Fruit fly (Drosophila melanogaster) whole organism, embryonic: Measurements from ENCODE around the gene CG9164.

Source experiments
- Blimp-1 ChIP-seq: fragments of 200-800 bp; sonication (Bioruptor generic); optimal IDR thresholded peaks from 3 replicates; lab custom pipeline; 2018; ENCODE audit warnings: missing biosample characterization, missing genetic modification characterization, mild to moderate bottlenecking, moderate library complexity, missing genetic modification reagents
- CG11504 ChIP-seq: fragments of 200-800 bp; sonication (Bioruptor generic); optimal IDR thresholded peaks from 3 replicates; lab custom pipeline; 2019; ENCODE audit warnings: missing biosample characterization, mild to moderate bottlenecking, missing genetic modification characterization, moderate library complexity
- CG12104 ChIP-seq: fragments of 200-800 bp; sonication (Bioruptor generic); optimal IDR thresholded peaks from 3 replicates; lab custom pipeline; 2016; ENCODE audit warnings: missing biosample characterization, missing genetic modification characterization
- CG12155 ChIP-seq: fragments of 200-800 bp; sonication (Bioruptor generic); optimal IDR thresholded peaks from 3 replicates; lab custom pipeline; 2016; ENCODE audit warnings: missing biosample characterization, missing genetic modification characterization
- CG14710 ChIP-seq: fragments of 200-800 bp; sonication (Bioruptor generic); optimal IDR thresholded peaks from 3 replicates; lab custom pipeline; 2019; ENCODE audit warnings: missing biosample characterization, mild to moderate bottlenecking, missing genetic modification characterization, moderate library complexity
- CG15479 ChIP-seq: fragments of 200-800 bp; sonication (Bioruptor generic); optimal IDR thresholded peaks from 3 replicates; lab custom pipeline; 2019; ENCODE audit warnings: missing biosample characterization, mild to moderate bottlenecking, missing genetic modification characterization, moderate library complexity
- CG15601 ChIP-seq: fragments of 200-800 bp; sonication (Bioruptor generic); optimal IDR thresholded peaks from 3 replicates; lab custom pipeline; 2019; ENCODE audit warnings: missing biosample characterization, mild to moderate bottlenecking, missing genetic modification characterization, moderate library complexity
- CG17328 ChIP-seq: fragments of 200-800 bp; sonication (Bioruptor generic); IDR thresholded peaks from 2 replicates; pipeline ENCODE4 v1.3.6; 2022; ENCODE audit warnings: missing biosample characterization, missing genetic modification characterization
- CG17829 ChIP-seq: fragments of 200-800 bp; optimal IDR thresholded peaks from 2 replicates; lab custom pipeline; 2019; ENCODE audit warnings: missing biosample characterization, mild to moderate bottlenecking, missing genetic modification characterization, moderate library complexity
- CG18476 ChIP-seq: fragments of 200-800 bp; sonication (Bioruptor generic); optimal IDR thresholded peaks from 2 replicates; lab custom pipeline; 2016; ENCODE audit warnings: missing biosample characterization, mild to moderate bottlenecking, missing genetic modification characterization
- CG2199 ChIP-seq: fragments of 200-800 bp; sonication (Bioruptor generic); IDR thresholded peaks from 3 replicates; pipeline ENCODE4 v1.3.6; 2022; ENCODE audit warnings: missing biosample characterization, missing genetic modification characterization
- CG3726 ChIP-seq: fragments of 200-800 bp; sonication (Bioruptor generic); IDR thresholded peaks from 3 replicates; pipeline ENCODE4, ENCODE4 v1.3.6; 2022; ENCODE audit warnings: missing biosample characterization, missing genetic modification characterization
- CG3838 ChIP-seq: fragments of 200-800 bp; sonication (Bioruptor generic); optimal IDR thresholded peaks from 3 replicates; lab custom pipeline; 2016; ENCODE audit warnings: missing biosample characterization, missing genetic modification characterization
- CG42726 ChIP-seq: fragments of 200-800 bp; sonication (Bioruptor generic); IDR thresholded peaks from 2 replicates; pipeline ENCODE4 v1.3.6; 2022; ENCODE audit warnings: missing biosample characterization, missing genetic modification characterization; ENCODE audit not compliant: partially characterized antibody
- CG4328 ChIP-seq: fragments of 200-800 bp; sonication (Bioruptor generic); optimal IDR thresholded peaks from 3 replicates; lab custom pipeline; 2017; ENCODE audit warnings: missing biosample characterization, missing genetic modification reagents, missing genetic modification characterization
- CG4730 ChIP-seq: fragments of 200-800 bp; sonication (Bioruptor generic); IDR thresholded peaks from 2 replicates; pipeline ENCODE4 v1.3.6; 2022; ENCODE audit warnings: missing biosample characterization, missing genetic modification characterization
- CG4820 ChIP-seq: fragments of 200-800 bp; sonication (Bioruptor generic); optimal IDR thresholded peaks from 3 replicates; lab custom pipeline; 2016; ENCODE audit warnings: missing biosample characterization, missing genetic modification characterization
- CG5180 ChIP-seq: fragments of 200-800 bp; sonication (Bioruptor generic); optimal IDR thresholded peaks from 3 replicates; lab custom pipeline; 2017; ENCODE audit warnings: missing biosample characterization, missing genetic modification characterization, mild to moderate bottlenecking, moderate library complexity, missing genetic modification reagents
- CG6791 ChIP-seq: fragments of 200-800 bp; sonication (Bioruptor generic); IDR thresholded peaks from 3 replicates; pipeline ENCODE4 v1.3.6; 2022; ENCODE audit warnings: missing biosample characterization, missing genetic modification characterization; ENCODE audit not compliant: partially characterized antibody
- CG7928 ChIP-seq: fragments of 200-800 bp; sonication (Bioruptor generic); optimal IDR thresholded peaks from 2 replicates; lab custom pipeline; 2017; ENCODE audit warnings: missing biosample characterization, mild to moderate bottlenecking, missing genetic modification characterization
- D19A ChIP-seq: fragments of 200-800 bp; optimal IDR thresholded peaks from 3 replicates; lab custom pipeline; 2019; ENCODE audit warnings: missing biosample characterization, mild to moderate bottlenecking, missing genetic modification characterization, moderate library complexity
- Dek ChIP-seq: fragments of 200-800 bp; sonication (Bioruptor generic); optimal IDR thresholded peaks from 3 replicates; lab custom pipeline; 2019; ENCODE audit warnings: missing biosample characterization, mild to moderate bottlenecking, missing genetic modification characterization, moderate library complexity
- Dref ChIP-seq: fragments of 200-800 bp; sonication (Bioruptor generic); IDR thresholded peaks from 2 replicates; pipeline ENCODE4 v1.3.6; 2022; ENCODE audit warnings: missing biosample characterization, missing genetic modification characterization
- Ets65A ChIP-seq: fragments of 200-800 bp; sonication (Bioruptor generic); peaks from one replicate; lab custom pipeline; 2016; ENCODE audit warnings: missing biosample characterization, missing genetic modification characterization
- Gsc ChIP-seq: fragments of 200-800 bp; sonication (Bioruptor generic); IDR thresholded peaks from 2 replicates; pipeline ENCODE4 v1.3.6; 2022; ENCODE audit warnings: missing biosample characterization, missing genetic modification characterization
- Gug ChIP-seq: fragments of 200-800 bp; sonication (Bioruptor generic); IDR thresholded peaks from 4 replicates; pipeline ENCODE4 v1.3.6; 2022; ENCODE audit warnings: missing biosample characterization, missing genetic modification characterization
- MESR4 ChIP-seq: fragments of 200-800 bp; sonication (Bioruptor generic); optimal IDR thresholded peaks from 2 replicates; lab custom pipeline; 2018; ENCODE audit warnings: missing biosample characterization, mild to moderate bottlenecking, missing genetic modification characterization, moderate library complexity
- Nf-YA ChIP-seq: fragments of 200-800 bp; sonication (Bioruptor generic); IDR thresholded peaks from 2 replicates; pipeline ENCODE4 v1.3.6; 2022; ENCODE audit warnings: missing biosample characterization, missing genetic modification characterization
- Sin3A ChIP-seq: fragments of >200 bp; optimal IDR thresholded peaks from 2 replicates; lab custom pipeline; 2018
- Xbp1 ChIP-seq: fragments of 200-800 bp; sonication (Bioruptor generic); optimal IDR thresholded peaks from 3 replicates; lab custom pipeline; 2016; ENCODE audit warnings: missing biosample characterization, mild to moderate bottlenecking, missing genetic modification characterization
- ara ChIP-seq: fragments of 200-800 bp; sonication (Bioruptor generic); IDR thresholded peaks from 2 replicates; pipeline ENCODE4 v1.3.6; 2022; ENCODE audit warnings: missing biosample characterization, missing genetic modification characterization
- ato ChIP-seq: fragments of 200-800 bp; sonication (Bioruptor generic); IDR thresholded peaks from 2 replicates; pipeline ENCODE4 v1.3.6; 2022; ENCODE audit warnings: missing biosample characterization, missing genetic modification characterization; ENCODE audit not compliant: partially characterized antibody
- bbx ChIP-seq: fragments of 200-800 bp; sonication (Bioruptor generic); IDR thresholded peaks from 2 replicates; pipeline ENCODE4 v1.3.6; 2022; ENCODE audit warnings: missing biosample characterization, missing genetic modification characterization; ENCODE audit not compliant: partially characterized antibody
- cad ChIP-seq: fragments of >200 bp; optimal IDR thresholded peaks from 2 replicates; lab custom pipeline; 2017; ENCODE audit warnings: missing biosample characterization, missing genetic modification characterization
- dm ChIP-seq: fragments of 200-800 bp; sonication (Bioruptor generic); optimal IDR thresholded peaks from 3 replicates; lab custom pipeline; 2016; ENCODE audit warnings: missing biosample characterization, missing genetic modification characterization
- grau ChIP-seq: fragments of 200-800 bp; optimal IDR thresholded peaks from 3 replicates; lab custom pipeline; 2019; ENCODE audit warnings: missing biosample characterization, mild to moderate bottlenecking, missing genetic modification characterization, moderate library complexity
- gsb-n ChIP-seq: fragments of 200-800 bp; sonication (Bioruptor generic); optimal IDR thresholded peaks from 3 replicates; lab custom pipeline; 2018; ENCODE audit warnings: missing biosample characterization, mild to moderate bottlenecking, missing genetic modification characterization
- jumu ChIP-seq: fragments of 200-800 bp; sonication (Bioruptor generic); optimal IDR thresholded peaks from 3 replicates; lab custom pipeline; 2016; ENCODE audit warnings: missing biosample characterization, missing genetic modification characterization
- ken ChIP-seq: fragments of 200-800 bp; sonication (Bioruptor generic); IDR thresholded peaks from 3 replicates; pipeline ENCODE4 v1.3.6; 2022; ENCODE audit warnings: missing biosample characterization, missing genetic modification characterization
- lola ChIP-seq, 3 experiments: fragments of >200 bp in 2 of 3; fragments of 200-800 bp in 1 of 3; sonication (Bioruptor generic) in 1 of 3; optimal IDR thresholded peaks; 2 replicates each; lab custom pipeline; 2017 to 2019; ENCODE audit warnings: missing biosample characterization in 3 of 3, missing genetic modification characterization in 3 of 3, mild to moderate bottlenecking in 1 of 3, moderate library complexity in 1 of 3
- psq ChIP-seq: fragments of 200-800 bp; sonication (Bioruptor generic); optimal IDR thresholded peaks from 2 replicates; lab custom pipeline; 2017; ENCODE audit warnings: missing biosample characterization, missing genetic modification characterization
- sens-2 ChIP-seq: fragments of 200-800 bp; sonication (Bioruptor generic); IDR thresholded peaks from 2 replicates; pipeline ENCODE4 v1.3.6; 2022; ENCODE audit warnings: missing biosample characterization, missing genetic modification characterization
- sna ChIP-seq: fragments of 200-800 bp; sonication (Bioruptor generic); IDR thresholded peaks from 2 replicates; pipeline ENCODE4 v1.3.6; 2022; ENCODE audit warnings: missing biosample characterization, missing genetic modification characterization; ENCODE audit not compliant: partially characterized antibody
- stwl ChIP-seq: fragments of 200-800 bp; sonication (Bioruptor generic); optimal IDR thresholded peaks from 3 replicates; lab custom pipeline; 2018; ENCODE audit warnings: missing biosample characterization, mild to moderate bottlenecking, missing genetic modification characterization, moderate library complexity
- sug ChIP-seq: fragments of 200-800 bp; optimal IDR thresholded peaks from 2 replicates; lab custom pipeline; 2019; ENCODE audit warnings: missing biosample characterization, mild to moderate bottlenecking, missing genetic modification characterization, moderate library complexity
- tna ChIP-seq: fragments of 200-800 bp; sonication (Bioruptor generic); IDR thresholded peaks from 2 replicates; pipeline ENCODE4 v1.3.6; 2022; ENCODE audit warnings: missing biosample characterization, missing genetic modification characterization; ENCODE audit not compliant: partially characterized antibody
- tx ChIP-seq: fragments of 200-800 bp; sonication (Bioruptor generic); optimal IDR thresholded peaks from 2 replicates; lab custom pipeline; 2016; ENCODE audit warnings: missing biosample characterization, missing genetic modification characterization
- vvl ChIP-seq: fragments of 200-800 bp; sonication (Bioruptor generic); IDR thresholded peaks from 2 replicates; pipeline ENCODE4 v1.3.6; 2022; ENCODE audit warnings: missing biosample characterization, missing genetic modification characterization
- wor ChIP-seq: fragments of 200-800 bp; sonication (Bioruptor generic); IDR thresholded peaks from 2 replicates; pipeline ENCODE4 v1.3.6; 2022; ENCODE audit warnings: missing biosample characterization, missing genetic modification characterization

Gene CG9164

DNA sequence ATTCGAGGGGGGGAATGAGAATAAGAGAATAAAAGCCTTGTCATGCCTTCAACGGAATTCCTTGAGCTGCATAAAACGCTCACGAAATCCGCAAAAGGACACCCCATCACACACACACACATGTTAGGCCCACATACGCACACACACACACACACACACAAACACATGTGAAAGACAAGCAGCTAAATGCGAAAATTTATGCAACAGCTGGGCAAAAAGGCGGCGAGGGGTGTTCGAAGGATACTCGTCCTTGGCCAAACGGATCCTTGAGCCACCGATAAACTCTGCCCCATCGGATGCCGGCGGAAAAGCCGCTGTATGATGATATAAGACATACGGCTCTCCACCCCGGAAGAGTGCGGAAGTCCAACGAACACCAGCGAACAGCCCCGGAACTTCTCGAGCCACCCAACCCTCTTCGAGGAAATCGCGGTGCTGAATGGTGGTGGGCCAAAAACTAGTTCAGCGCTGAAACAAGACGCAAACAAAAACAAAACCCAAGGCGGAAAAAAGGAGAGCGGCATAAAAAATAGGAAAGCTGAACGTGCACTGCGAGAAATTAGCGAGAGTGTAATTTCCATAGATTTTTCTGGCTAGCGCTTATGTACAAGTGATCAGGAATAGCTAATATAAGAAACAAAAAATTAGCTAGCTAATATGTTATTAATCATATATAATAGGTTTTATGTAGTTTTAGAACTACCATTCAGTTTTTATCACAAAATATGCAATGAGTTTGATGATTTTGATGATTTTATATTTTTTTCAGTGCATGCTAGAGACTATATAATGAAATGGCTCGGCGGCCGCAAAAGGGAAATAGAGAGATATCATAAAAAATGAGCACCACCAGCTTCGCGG is 1.5 kb downstream of the CG9164 start:
- TF ChIP-seq Nf-YA (GFP tag; lab: Robert Waterston, UW) (peak; percentile 21; the same call in 1 of the 2 replicates), ara (GFP tag; lab: Robert Waterston, UW) (no peak), CG42726 (GFP tag; lab: Robert Waterston, UW) (no peak), bbx (GFP tag; lab: Robert Waterston, UW) (no peak), CG17829 (tag; lab: Kevin White, UChicago) (peak; percentile 44), Dek (tag; lab: Kevin White, UChicago) (peak; percentile 24), ato (GFP tag; lab: Robert Waterston, UW) (no peak), CG15479 (no peak), CG12155 (GFP tag; lab: Kevin White, UChicago) (no peak), gsb-n (tag; lab: Kevin White, UChicago) (peak; percentile 43), MESR4 (no peak), Xbp1 (GFP tag; lab: Kevin White, UChicago) (peak; percentile 63), psq (no peak), sna (no peak), stwl (tag; lab: Kevin White, UChicago) (no peak), CG7928 (GFP tag; lab: Kevin White, UChicago) (no peak), jumu (GFP tag; lab: Kevin White, UChicago) (no peak), tx (no peak), Gug (no peak), CG6791 (GFP tag; lab: Robert Waterston, UW) (no peak), Dref (no peak), CG3726 (GFP tag; lab: Robert Waterston, UW) (no peak), sens-2 (GFP tag; lab: Robert Waterston, UW) (no peak), CG4328 (GFP tag; lab: Kevin White, UChicago) (peak; percentile 20), CG17328 (GFP tag; lab: Robert Waterston, UW) (peak; percentile 23; the same call in 1 of the 2 replicates), CG3838 (no peak), CG12104 (GFP tag; lab: Kevin White, UChicago) (no peak), wor (no peak), CG14710 (peak; percentile 39), CG15601 (tag; lab: Kevin White, UChicago) (peak; percentile 34), CG4730 (GFP tag; lab: Robert Waterston, UW) (no peak), cad (GFP tag; lab: Kevin White, UChicago) (no peak), sug (tag; lab: Kevin White, UChicago) (peak; percentile 28), CG5180 (GFP tag; lab: Kevin White, UChicago) (peak; percentile 18), CG4820 (GFP tag; lab: Kevin White, UChicago) (peak; percentile 47), ken (no peak), lola (GFP tag; optimal IDR thresholded peaks at IDR 0.05; lab: Kevin White, UChicago) (peak in 1 of 3 experiments; percentile 35), tna (GFP tag; lab: Robert Waterston, UW) (no peak), vvl (GFP tag; lab: Robert Waterston, UW) (peak; percentile 47; the same call in 1 of the 2 replicates), CG2199 (GFP tag; lab: Robert Waterston, UW) (no peak), Blimp-1 (GFP tag; lab: Kevin White, UChicago) (peak; percentile 64), CG11504 (tag; lab: Kevin White, UChicago) (peak; percentile 79), CG18476 (GFP tag; lab: Kevin White, UChicago) (peak; percentile 96), grau (peak; percentile 71), dm (GFP tag; lab: Kevin White, UChicago) (no peak), Gsc (no peak), Ets65A (GFP tag; lab: Kevin White, UChicago) (no peak), Sin3A (lab: Kevin White, UChicago) (no peak), D19A (tag; lab: Kevin White, UChicago) (peak; percentile 55)
